Fruit fly (Drosophila melanogaster) whole organism, embryonic: ENCODE data around the gene His3.3A.

Source experiments
- ATbp ChIP-seq: fragments of 200-800 bp; sonication (Bioruptor generic); optimal IDR thresholded peaks from 2 replicates; lab custom pipeline; 2017; ENCODE audit warnings: missing biosample characterization, mild to moderate bottlenecking, missing genetic modification characterization, missing genetic modification reagents
- Asciz ChIP-seq: fragments of 200-800 bp; sonication (Bioruptor generic); optimal IDR thresholded peaks from 2 replicates; lab custom pipeline; 2017; ENCODE audit warnings: missing biosample characterization, mild to moderate bottlenecking, missing genetic modification characterization, missing genetic modification reagents
- Bgb ChIP-seq: fragments of 200-800 bp; sonication (Bioruptor generic); IDR thresholded peaks from 2 replicates; pipeline ENCODE4 v1.3.6; 2022; ENCODE audit warnings: missing biosample characterization, missing genetic modification characterization; ENCODE audit not compliant: partially characterized antibody
- CG10147 ChIP-seq: fragments of 200-800 bp; sonication (Bioruptor generic); optimal IDR thresholded peaks from 2 replicates; lab custom pipeline; 2019; ENCODE audit warnings: missing biosample characterization, mild to moderate bottlenecking, missing genetic modification characterization, moderate library complexity
- CG10979 ChIP-seq: fragments of 200-800 bp; sonication (Bioruptor generic); optimal IDR thresholded peaks from 2 replicates; lab custom pipeline; 2018; ENCODE audit warnings: missing biosample characterization, mild to moderate bottlenecking, missing genetic modification characterization, moderate library complexity
- CG14860 ChIP-seq: fragments of 200-800 bp; sonication (Bioruptor generic); IDR thresholded peaks from 3 replicates; pipeline ENCODE4 v1.3.6; 2022; ENCODE audit warnings: missing biosample characterization, missing genetic modification characterization; ENCODE audit not compliant: partially characterized antibody
- CG14965 ChIP-seq: fragments of 200-800 bp; sonication (Bioruptor generic); optimal IDR thresholded peaks from 2 replicates; lab custom pipeline; 2016; ENCODE audit warnings: missing biosample characterization, missing genetic modification characterization, borderline replicate concordance
- CG1603 ChIP-seq: fragments of 200-800 bp; sonication (Bioruptor generic); optimal IDR thresholded peaks from 2 replicates; lab custom pipeline; 2019; ENCODE audit warnings: missing biosample characterization, mild to moderate bottlenecking, missing genetic modification characterization, moderate library complexity
- CG2199 ChIP-seq: fragments of 200-800 bp; sonication (Bioruptor generic); IDR thresholded peaks from 3 replicates; pipeline ENCODE4 v1.3.6; 2022; ENCODE audit warnings: missing biosample characterization, missing genetic modification characterization
- CG31388 ChIP-seq: fragments of 200-800 bp; sonication (Bioruptor generic); optimal IDR thresholded peaks from 2 replicates; lab custom pipeline; 2016; ENCODE audit warnings: missing biosample characterization, missing genetic modification characterization
- CG3407 ChIP-seq: fragments of 200-800 bp; sonication (Bioruptor generic); optimal IDR thresholded peaks from 2 replicates; lab custom pipeline; 2018; ENCODE audit warnings: missing biosample characterization, mild to moderate bottlenecking, missing genetic modification characterization
- CG9437 ChIP-seq: fragments of 200-800 bp; sonication (Bioruptor generic); optimal IDR thresholded peaks from 2 replicates; lab custom pipeline; 2018; ENCODE audit warnings: missing biosample characterization, mild to moderate bottlenecking, missing genetic modification characterization
- CG9876 ChIP-seq: fragments of 200-800 bp; sonication (Bioruptor generic); optimal IDR thresholded peaks from 2 replicates; lab custom pipeline; 2016; ENCODE audit warnings: missing biosample characterization, missing genetic modification characterization
- CG9932 ChIP-seq: fragments of 200-800 bp; sonication (Bioruptor generic); IDR thresholded peaks from 2 replicates; pipeline ENCODE4 v1.3.6; 2022; ENCODE audit warnings: missing biosample characterization, missing genetic modification characterization
- Hr51 ChIP-seq, 2 experiments: fragments of 200-800 bp; sonication (Bioruptor generic); optimal IDR thresholded peaks; 2 replicates in 1 of 2; 3 replicates in 1 of 2; lab custom pipeline; 2016 to 2018; ENCODE audit warnings: missing biosample characterization in 2 of 2, missing genetic modification characterization in 2 of 2, mild to moderate bottlenecking in 1 of 2, moderate library complexity in 1 of 2
- Lpt ChIP-seq: fragments of >200 bp; optimal IDR thresholded peaks from 2 replicates; lab custom pipeline; 2018; ENCODE audit warnings: missing biosample characterization, missing genetic modification characterization
- MBD-R2 ChIP-seq: fragments of 200-800 bp; sonication (Bioruptor generic); IDR thresholded peaks from 2 replicates; pipeline ENCODE4 v1.3.6; 2022; ENCODE audit warnings: missing biosample characterization, missing genetic modification characterization
- Max ChIP-seq: fragments of 200-800 bp; sonication (Bioruptor generic); optimal IDR thresholded peaks from 2 replicates; lab custom pipeline; 2016; ENCODE audit warnings: missing biosample characterization, mild to moderate bottlenecking, missing genetic modification characterization
- Myb ChIP-seq: fragments of 200-800 bp; sonication (Bioruptor generic); optimal IDR thresholded peaks from 2 replicates; lab custom pipeline; 2016; ENCODE audit warnings: missing biosample characterization, missing genetic modification characterization
- NK7.1 ChIP-seq: fragments of 200-800 bp; sonication (Bioruptor generic); optimal IDR thresholded peaks from 3 replicates; lab custom pipeline; 2016; ENCODE audit warnings: missing biosample characterization, missing genetic modification characterization
- Neu2 ChIP-seq: fragments of 200-800 bp; sonication (Bioruptor generic); optimal IDR thresholded peaks from 3 replicates; lab custom pipeline; 2016; ENCODE audit warnings: missing biosample characterization, missing genetic modification characterization, borderline replicate concordance
- Nf-YB ChIP-seq: fragments of 200-800 bp; sonication (Bioruptor generic); optimal IDR thresholded peaks from 3 replicates; lab custom pipeline; 2019; ENCODE audit warnings: missing biosample characterization, mild to moderate bottlenecking, missing genetic modification characterization, moderate library complexity
- Stat92E ChIP-seq, 3 experiments: fragments of >200 bp in 2 of 3; fragments of 200-800 bp in 1 of 3; sonication (Bioruptor generic) in 1 of 3; optimal IDR thresholded peaks; 2 replicates each; lab custom pipeline; 2017 to 2019; ENCODE audit warnings: missing biosample characterization in 3 of 3, missing genetic modification characterization in 3 of 3, mild to moderate bottlenecking in 1 of 3, moderate library complexity in 1 of 3
- bigmax ChIP-seq: fragments of 200-800 bp; sonication (Bioruptor generic); optimal IDR thresholded peaks from 2 replicates; lab custom pipeline; 2018; ENCODE audit warnings: missing biosample characterization, mild to moderate bottlenecking, missing genetic modification characterization
- br ChIP-seq: fragments of >200 bp; optimal IDR thresholded peaks from 2 replicates; lab custom pipeline; 2017
- cato ChIP-seq: fragments of 200-800 bp; sonication (Bioruptor generic); optimal IDR thresholded peaks from 2 replicates; lab custom pipeline; 2016; ENCODE audit warnings: missing biosample characterization, missing genetic modification characterization, borderline replicate concordance
- chn ChIP-seq: fragments of 200-800 bp; sonication (Bioruptor generic); optimal IDR thresholded peaks from 2 replicates; lab custom pipeline; 2016; ENCODE audit warnings: missing biosample characterization, missing genetic modification characterization
- ci ChIP-seq: fragments of 200-800 bp; sonication (Bioruptor generic); IDR thresholded peaks from 3 replicates; pipeline ENCODE4 v1.3.6; 2022; ENCODE audit warnings: missing biosample characterization, missing genetic modification characterization
- dan ChIP-seq: fragments of 200-800 bp; sonication (Bioruptor generic); IDR thresholded peaks from 2 replicates; pipeline ENCODE4 v1.3.6; 2022; ENCODE audit warnings: missing biosample characterization, missing genetic modification characterization
- dysf ChIP-seq: fragments of 200-800 bp; sonication (Bioruptor generic); IDR thresholded peaks from 3 replicates; pipeline ENCODE4 v1.3.6; 2022; ENCODE audit warnings: missing biosample characterization, missing genetic modification characterization
- exex ChIP-seq: fragments of 200-800 bp; sonication (Bioruptor generic); optimal IDR thresholded peaks from 4 replicates; lab custom pipeline; 2018; ENCODE audit warnings: missing biosample characterization, mild to moderate bottlenecking, missing genetic modification characterization, moderate library complexity
- gce ChIP-seq: fragments of 200-800 bp; sonication (Bioruptor generic); IDR thresholded peaks from 3 replicates; pipeline ENCODE4 v1.3.6; 2022; ENCODE audit warnings: missing biosample characterization, missing genetic modification characterization
- gsb-n ChIP-seq: fragments of 200-800 bp; sonication (Bioruptor generic); optimal IDR thresholded peaks from 3 replicates; lab custom pipeline; 2018; ENCODE audit warnings: missing biosample characterization, mild to moderate bottlenecking, missing genetic modification characterization
- ind ChIP-seq: fragments of 200-800 bp; sonication (Bioruptor generic); optimal IDR thresholded peaks from 3 replicates; lab custom pipeline; 2016; ENCODE audit warnings: missing biosample characterization, missing genetic modification characterization
- insv ChIP-seq, 2 experiments: fragments of 200-800 bp; sonication (Bioruptor generic); optimal IDR thresholded peaks; 3 replicates each; lab custom pipeline; 2016 to 2018; ENCODE audit warnings: missing biosample characterization in 2 of 2, missing genetic modification characterization in 2 of 2
- lilli ChIP-seq: fragments of 200-800 bp; sonication (Bioruptor generic); optimal IDR thresholded peaks from 3 replicates; lab custom pipeline; 2016; ENCODE audit warnings: missing biosample characterization, missing genetic modification characterization
- luna ChIP-seq: fragments of 200-800 bp; sonication (Bioruptor generic); optimal IDR thresholded peaks from 2 replicates; lab custom pipeline; 2016; ENCODE audit warnings: missing biosample characterization, missing genetic modification characterization
- maf-S ChIP-seq: fragments of 200-800 bp; sonication (Bioruptor generic); optimal IDR thresholded peaks from 2 replicates; lab custom pipeline; 2016; ENCODE audit warnings: missing biosample characterization, missing genetic modification characterization
- nom ChIP-seq: fragments of 200-800 bp; sonication (Bioruptor generic); optimal IDR thresholded peaks from 2 replicates; lab custom pipeline; 2017; ENCODE audit warnings: missing biosample characterization, missing genetic modification characterization, mild to moderate bottlenecking, moderate library complexity, missing genetic modification reagents
- p53 ChIP-seq: fragments of 200-800 bp; sonication (Bioruptor generic); optimal IDR thresholded peaks from 2 replicates; lab custom pipeline; 2016; ENCODE audit warnings: missing biosample characterization, missing genetic modification characterization
- pan ChIP-seq, 4 experiments: fragments of >200 bp in 3 of 4; fragments of 200-800 bp in 1 of 4; sonication (Bioruptor generic) in 1 of 4; optimal IDR thresholded peaks in 3 of 4; IDR thresholded peaks in 1 of 4; 2 replicates each; pipeline versions ENCODE4 v1.3.6 to Lab custom; 2017 to 2022; ENCODE audit warnings: missing biosample characterization in 2 of 4, missing genetic modification characterization in 2 of 4, mixed read lengths in 1 of 4
- pnt ChIP-seq: fragments of 200-800 bp; sonication (Bioruptor generic); optimal IDR thresholded peaks from 3 replicates; lab custom pipeline; 2016; ENCODE audit warnings: missing biosample characterization, missing genetic modification characterization
- pzg ChIP-seq: fragments of 200-800 bp; sonication (Bioruptor generic); optimal IDR thresholded peaks from 3 replicates; lab custom pipeline; 2018; ENCODE audit warnings: missing biosample characterization, mild to moderate bottlenecking, missing genetic modification characterization, moderate library complexity
- sd ChIP-seq: fragments of 200-800 bp; sonication (Bioruptor generic); optimal IDR thresholded peaks from 3 replicates; lab custom pipeline; 2018; ENCODE audit warnings: missing biosample characterization, mild to moderate bottlenecking, missing genetic modification characterization, moderate library complexity
- sima ChIP-seq: fragments of 200-800 bp; sonication (Bioruptor generic); optimal IDR thresholded peaks from 2 replicates; lab custom pipeline; 2016; ENCODE audit warnings: missing biosample characterization, missing genetic modification characterization
- sna ChIP-seq: fragments of 200-800 bp; sonication (Bioruptor generic); IDR thresholded peaks from 2 replicates; pipeline ENCODE4 v1.3.6; 2022; ENCODE audit warnings: missing biosample characterization, missing genetic modification characterization; ENCODE audit not compliant: partially characterized antibody
- stc ChIP-seq: fragments of 200-800 bp; sonication (Bioruptor generic); IDR thresholded peaks from 2 replicates; pipeline ENCODE4 v1.3.6; 2022; ENCODE audit warnings: missing biosample characterization, missing genetic modification characterization
- unpg ChIP-seq: fragments of 200-800 bp; sonication (Bioruptor generic); optimal IDR thresholded peaks from 3 replicates; lab custom pipeline; 2018; ENCODE audit warnings: missing biosample characterization, mild to moderate bottlenecking, missing genetic modification characterization, moderate library complexity

The His3.3A gene

DNA sequence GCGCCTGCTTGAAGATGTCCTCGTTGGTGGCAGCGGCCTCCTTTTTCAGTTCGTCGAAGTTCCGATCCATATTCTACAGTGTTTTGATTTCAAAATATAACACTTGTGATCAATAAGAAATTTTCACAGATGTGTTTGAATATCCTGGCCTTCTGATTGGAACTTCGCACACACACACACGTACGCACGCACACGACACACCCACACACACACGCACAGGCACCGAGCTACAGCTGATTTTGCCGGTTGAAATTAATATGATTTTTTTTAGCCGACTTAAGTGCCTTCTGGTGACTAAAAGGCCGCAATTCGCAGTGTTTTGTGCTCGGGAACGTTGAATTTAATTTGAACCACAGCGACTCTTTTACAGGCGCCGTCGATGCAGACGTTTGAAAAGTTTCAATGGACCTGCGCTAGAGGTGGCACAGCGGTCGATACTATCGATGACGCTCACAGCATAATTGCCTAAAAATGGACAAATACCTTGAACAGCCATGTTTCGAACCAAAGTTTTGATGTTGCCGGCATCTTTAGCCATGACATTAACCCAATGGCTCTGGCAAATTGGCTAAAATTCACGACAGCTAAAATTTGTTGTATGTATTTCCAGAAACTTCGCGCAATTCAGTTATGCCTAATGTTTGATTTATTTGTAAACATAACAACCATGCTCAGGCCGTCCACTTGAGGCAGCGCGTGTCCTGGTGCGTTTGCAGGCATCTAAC lies 45.4 kb upstream of the His3.3A start, which contains the start of gene Rtnl1 (continued):
- peak; percentile 30 for TF ChIP-seq nom (GFP tag; lab: Kevin White, UChicago)
- TF ChIP-seq CG9437 (GFP tag; lab: Kevin White, UChicago): no peak
- no peak for TF ChIP-seq Lpt
- 0 out of 3 replicates have a peak, but pooled peaks have one; percentile 12 for TF ChIP-seq dysf (GFP tag; lab: Robert Waterston, UW)
- peak; percentile 88 for TF ChIP-seq Asciz (GFP tag; lab: Kevin White, UChicago)
- TF ChIP-seq gce (GFP tag; lab: Robert Waterston, UW): no peak
- TF ChIP-seq sna (GFP tag; lab: Robert Waterston, UW): peak; percentile 82
- peak; percentile 59 for TF ChIP-seq CG9876 (GFP tag; lab: Kevin White, UChicago)
- peak; percentile 45 for TF ChIP-seq luna
- TF ChIP-seq Nf-YB: peak; percentile 21
- no peak for TF ChIP-seq cato (GFP tag; lab: Kevin White, UChicago)
- TF ChIP-seq insv (GFP tag; optimal IDR thresholded peaks at IDR 0.05; lab: Kevin White, UChicago): peak; percentile 87 to 98
- no peak for TF ChIP-seq CG3407 (GFP tag; lab: Kevin White, UChicago)
- TF ChIP-seq bigmax (GFP tag; lab: Kevin White, UChicago): no peak
- TF ChIP-seq CG10147 (GFP tag; lab: Kevin White, UChicago): peak; percentile 27
- no peak for TF ChIP-seq Stat92E (GFP tag; optimal IDR thresholded peaks at IDR 0.05; lab: Kevin White, UChicago)
- TF ChIP-seq ci (GFP tag; lab: Robert Waterston, UW): peak; percentile 57; the same call in 2 of the 3 replicates
- no peak for TF ChIP-seq sima (GFP tag; lab: Kevin White, UChicago)
- TF ChIP-seq Bgb (GFP tag; lab: Robert Waterston, UW): peak; percentile 95
- TF ChIP-seq gsb-n (tag; lab: Kevin White, UChicago): no peak
- TF ChIP-seq sd: peak; percentile 88
- no peak for TF ChIP-seq pnt (GFP tag; lab: Kevin White, UChicago)
- no peak for TF ChIP-seq pan (optimal IDR thresholded peaks at IDR 0.05; lab: Kevin White, UChicago)
- TF ChIP-seq pan (GFP tag; optimal IDR thresholded peaks at IDR 0.05 in 1 of 2, IDR thresholded peaks at IDR 0.05 in 1 of 2): peak in 1 of 2 experiments; percentile 88
- TF ChIP-seq br (lab: Kevin White, UChicago): no peak
- TF ChIP-seq CG9932 (GFP tag; lab: Robert Waterston, UW): peak; percentile 75
- TF ChIP-seq Hr51 (GFP tag; optimal IDR thresholded peaks at IDR 0.05; lab: Kevin White, UChicago): peak; percentile 3 to 15
- TF ChIP-seq MBD-R2 (GFP tag; lab: Robert Waterston, UW): peak; percentile 80
- TF ChIP-seq CG31388 (GFP tag; lab: Kevin White, UChicago): no peak
- no peak for TF ChIP-seq unpg (GFP tag; lab: Kevin White, UChicago)
- TF ChIP-seq maf-S: peak; percentile 2
- peak; percentile 88 for TF ChIP-seq CG1603 (tag; lab: Kevin White, UChicago)
- no peak for TF ChIP-seq Max (GFP tag; lab: Kevin White, UChicago)
- TF ChIP-seq ind (GFP tag; lab: Kevin White, UChicago): peak; percentile 11
- peak; percentile 32 for TF ChIP-seq lilli (GFP tag; lab: Kevin White, UChicago)
- no peak for TF ChIP-seq CG14965 (GFP tag; lab: Kevin White, UChicago)
- peak; percentile 71 for TF ChIP-seq p53
- TF ChIP-seq Neu2: no peak
- TF ChIP-seq ATbp: no peak
- no peak for TF ChIP-seq NK7.1
- TF ChIP-seq CG10979 (tag; lab: Kevin White, UChicago): peak; percentile 17
- peak; percentile 79 for TF ChIP-seq CG14860
- no peak for TF ChIP-seq stc (GFP tag; lab: Robert Waterston, UW)
- TF ChIP-seq Myb (GFP tag; lab: Kevin White, UChicago): peak; percentile 87
- TF ChIP-seq dan (GFP tag; lab: Robert Waterston, UW): no peak
- TF ChIP-seq exex (tag; lab: Kevin White, UChicago): no peak
- TF ChIP-seq chn: no peak
- TF ChIP-seq CG2199 (GFP tag; lab: Robert Waterston, UW): no peak
- TF ChIP-seq pzg (GFP tag; lab: Kevin White, UChicago): peak; percentile 99
